Fruit fly (Drosophila melanogaster) whole organism, embryonic: ENCODE results near the gene CG31922.

ENCODE experiments used
- Antp ChIP-seq: fragments of 200-800 bp; sonication (Bioruptor generic); optimal IDR thresholded peaks from 3 replicates; lab custom pipeline; 2016; ENCODE audit warnings: missing biosample characterization, missing genetic modification characterization
- CG11085 ChIP-seq: fragments of 200-800 bp; sonication (Bioruptor generic); IDR thresholded peaks from 2 replicates; pipeline ENCODE4 v1.3.6; 2022; ENCODE audit warnings: missing biosample characterization, missing genetic modification characterization
- CG11560 ChIP-seq: fragments of 200-800 bp; sonication (Bioruptor generic); IDR thresholded peaks from 3 replicates; pipeline ENCODE4 v1.3.6; 2022; ENCODE audit warnings: missing biosample characterization, missing genetic modification characterization
- CG11695 ChIP-seq: fragments of 200-800 bp; sonication (Bioruptor generic); IDR thresholded peaks from 3 replicates; pipeline ENCODE4 v1.3.6; 2022; ENCODE audit warnings: missing biosample characterization, missing genetic modification characterization
- CG12391 ChIP-seq: fragments of 200-800 bp; sonication (Bioruptor generic); optimal IDR thresholded peaks from 3 replicates; lab custom pipeline; 2018; ENCODE audit warnings: missing biosample characterization, mild to moderate bottlenecking, missing genetic modification characterization, moderate library complexity
- CG15011 ChIP-seq: fragments of 200-800 bp; sonication (Bioruptor generic); optimal IDR thresholded peaks from 3 replicates; lab custom pipeline; 2018; ENCODE audit warnings: missing biosample characterization, mild to moderate bottlenecking, missing genetic modification characterization
- CG1647 ChIP-seq: fragments of 200-800 bp; sonication (Bioruptor generic); optimal IDR thresholded peaks from 3 replicates; lab custom pipeline; 2016; ENCODE audit warnings: missing biosample characterization, missing genetic modification characterization
- CG17912 ChIP-seq: fragments of 200-800 bp; sonication (Bioruptor generic); optimal IDR thresholded peaks from 2 replicates; lab custom pipeline; 2018; ENCODE audit warnings: missing biosample characterization, mild to moderate bottlenecking, missing genetic modification characterization
- CG33213 ChIP-seq: fragments of 200-800 bp; sonication (Bioruptor generic); optimal IDR thresholded peaks from 3 replicates; lab custom pipeline; 2016; ENCODE audit warnings: missing biosample characterization, missing genetic modification characterization
- CG33557 ChIP-seq: fragments of 200-800 bp; sonication (Bioruptor generic); optimal IDR thresholded peaks from 2 replicates; lab custom pipeline; 2019; ENCODE audit warnings: missing biosample characterization, mild to moderate bottlenecking, missing genetic modification characterization, moderate library complexity
- CG6175 ChIP-seq: fragments of 200-800 bp; sonication (Bioruptor generic); IDR thresholded peaks from 3 replicates; pipeline ENCODE4 v1.3.6; 2022; ENCODE audit warnings: missing biosample characterization, missing genetic modification characterization
- CG6272 ChIP-seq: fragments of 200-800 bp; sonication (Bioruptor generic); IDR thresholded peaks from 2 replicates; pipeline ENCODE4 v1.3.6; 2022; ENCODE audit warnings: missing biosample characterization, missing genetic modification characterization
- CG7987 ChIP-seq: fragments of 200-800 bp; sonication (Bioruptor generic); optimal IDR thresholded peaks from 2 replicates; lab custom pipeline; 2018; ENCODE audit warnings: missing biosample characterization, mild to moderate bottlenecking, missing genetic modification characterization, moderate library complexity
- CG8478 ChIP-seq: fragments of >200 bp; optimal IDR thresholded peaks from 2 replicates; lab custom pipeline; 2018
- CHES-1-like ChIP-seq: fragments of 200-800 bp; sonication (Bioruptor generic); optimal IDR thresholded peaks from 2 replicates; lab custom pipeline; 2016; ENCODE audit warnings: missing biosample characterization, missing genetic modification characterization
- Camta ChIP-seq: fragments of 200-800 bp; sonication (Bioruptor generic); optimal IDR thresholded peaks from 2 replicates; lab custom pipeline; 2016; ENCODE audit warnings: missing biosample characterization, missing genetic modification characterization
- E2f2 ChIP-seq: fragments of 200-800 bp; sonication (Bioruptor generic); IDR thresholded peaks from 2 replicates; pipeline ENCODE4 v1.3.6; 2022; ENCODE audit warnings: missing biosample characterization, missing genetic modification characterization
- Fer1 ChIP-seq: fragments of 200-800 bp; sonication (Bioruptor generic); optimal IDR thresholded peaks from 2 replicates; lab custom pipeline; 2017; ENCODE audit warnings: missing biosample characterization, mild to moderate bottlenecking, missing genetic modification characterization
- Fer2 ChIP-seq: fragments of 200-800 bp; sonication (Bioruptor generic); optimal IDR thresholded peaks from 2 replicates; lab custom pipeline; 2018; ENCODE audit warnings: missing biosample characterization, mild to moderate bottlenecking, missing genetic modification characterization, moderate library complexity
- Hsf ChIP-seq: fragments of 200-800 bp; sonication (Bioruptor generic); optimal IDR thresholded peaks from 3 replicates; lab custom pipeline; 2016; ENCODE audit warnings: missing biosample characterization, missing genetic modification characterization
- Kr ChIP-seq: fragments of 200-800 bp; sonication (Bioruptor generic); optimal IDR thresholded peaks from 2 replicates; lab custom pipeline; 2017; ENCODE audit warnings: missing biosample characterization, mild to moderate bottlenecking, missing genetic modification characterization
- Max ChIP-seq: fragments of 200-800 bp; sonication (Bioruptor generic); optimal IDR thresholded peaks from 2 replicates; lab custom pipeline; 2016; ENCODE audit warnings: missing biosample characterization, mild to moderate bottlenecking, missing genetic modification characterization
- NFAT ChIP-seq: fragments of 200-800 bp; sonication (Bioruptor generic); IDR thresholded peaks from 2 replicates; pipeline ENCODE4 v1.3.6; 2022; ENCODE audit warnings: missing biosample characterization, missing genetic modification characterization
- Oaz ChIP-seq: fragments of 200-800 bp; sonication (Bioruptor generic); IDR thresholded peaks from 2 replicates; pipeline ENCODE4 v1.3.6; 2022; ENCODE audit warnings: missing biosample characterization, missing genetic modification characterization
- Oli ChIP-seq: fragments of 200-800 bp; sonication (Bioruptor generic); optimal IDR thresholded peaks from 2 replicates; lab custom pipeline; 2018; ENCODE audit warnings: missing biosample characterization, mild to moderate bottlenecking, missing genetic modification characterization, moderate library complexity
- Poxn ChIP-seq: fragments of 200-800 bp; sonication (Bioruptor generic); IDR thresholded peaks from 2 replicates; pipeline ENCODE4 v1.3.6; 2022; ENCODE audit warnings: missing biosample characterization, missing genetic modification characterization
- TFAM ChIP-seq: fragments of 200-800 bp; sonication (Bioruptor generic); optimal IDR thresholded peaks from 2 replicates; lab custom pipeline; 2017; ENCODE audit warnings: missing biosample characterization, missing genetic modification characterization, inconsistent platforms
- YL-1 ChIP-seq: fragments of 200-800 bp; sonication (Bioruptor generic); optimal IDR thresholded peaks from 3 replicates; lab custom pipeline; 2017; ENCODE audit warnings: missing biosample characterization, mild to moderate bottlenecking, missing genetic modification characterization
- ase ChIP-seq: fragments of 200-800 bp; sonication (Bioruptor generic); IDR thresholded peaks from 3 replicates; pipeline ENCODE4 v1.3.6; 2022; ENCODE audit warnings: missing biosample characterization, missing genetic modification characterization
- bbx ChIP-seq: fragments of 200-800 bp; sonication (Bioruptor generic); IDR thresholded peaks from 2 replicates; pipeline ENCODE4 v1.3.6; 2022; ENCODE audit warnings: missing biosample characterization, missing genetic modification characterization; ENCODE audit not compliant: partially characterized antibody
- bcd ChIP-seq: fragments of 200-800 bp; sonication (Bioruptor generic); optimal IDR thresholded peaks from 2 replicates; lab custom pipeline; 2017; ENCODE audit warnings: missing biosample characterization, mild to moderate bottlenecking, missing genetic modification characterization
- chif ChIP-seq, 2 experiments: fragments of 200-800 bp; sonication (Bioruptor generic); optimal IDR thresholded peaks; 3 replicates each; lab custom pipeline; 2016; ENCODE audit warnings: missing biosample characterization in 2 of 2, missing genetic modification characterization in 2 of 2
- chn ChIP-seq: fragments of 200-800 bp; sonication (Bioruptor generic); optimal IDR thresholded peaks from 2 replicates; lab custom pipeline; 2016; ENCODE audit warnings: missing biosample characterization, missing genetic modification characterization
- ems ChIP-seq: fragments of 200-800 bp; sonication (Bioruptor generic); optimal IDR thresholded peaks from 3 replicates; lab custom pipeline; 2016; ENCODE audit warnings: missing biosample characterization, missing genetic modification characterization
- esg ChIP-seq: fragments of 200-800 bp; sonication (Bioruptor generic); conservative IDR thresholded peaks from 2 replicates; pipeline ENCODE4 v1.3.6; 2022; ENCODE audit warnings: missing biosample characterization, missing genetic modification characterization
- eve ChIP-seq, 2 experiments: fragments of >200 bp; optimal IDR thresholded peaks; 2 replicates each; lab custom pipeline; 2017; ENCODE audit warnings: missing biosample characterization in 2 of 2, missing genetic modification characterization in 2 of 2
- fd64A ChIP-seq: fragments of 200-800 bp; sonication (Bioruptor generic); optimal IDR thresholded peaks from 3 replicates; lab custom pipeline; 2018; ENCODE audit warnings: missing biosample characterization, mild to moderate bottlenecking, missing genetic modification characterization
- gem ChIP-seq: fragments of 200-800 bp; sonication (Bioruptor generic); optimal IDR thresholded peaks from 2 replicates; lab custom pipeline; 2019; ENCODE audit warnings: missing biosample characterization, mild to moderate bottlenecking, missing genetic modification characterization, moderate library complexity
- hth ChIP-seq: fragments of >200 bp; optimal IDR thresholded peaks from 2 replicates; lab custom pipeline; 2017; ENCODE audit warnings: inconsistent platforms
- inv ChIP-seq: fragments of 200-800 bp; sonication (Bioruptor generic); IDR thresholded peaks from 2 replicates; pipeline ENCODE4 v1.3.6; 2022; ENCODE audit warnings: missing biosample characterization, missing genetic modification characterization; ENCODE audit not compliant: partially characterized antibody
- kay ChIP-seq: fragments of 200-800 bp; sonication (Bioruptor generic); optimal IDR thresholded peaks from 2 replicates; lab custom pipeline; 2016; ENCODE audit warnings: missing biosample characterization, missing genetic modification characterization
- kni ChIP-seq: fragments of 200-800 bp; sonication (Bioruptor generic); optimal IDR thresholded peaks from 3 replicates; lab custom pipeline; 2017; ENCODE audit warnings: mild to moderate bottlenecking, missing biosample characterization, missing genetic modification reagents, missing genetic modification characterization
- lola ChIP-seq, 3 experiments: fragments of >200 bp in 2 of 3; fragments of 200-800 bp in 1 of 3; sonication (Bioruptor generic) in 1 of 3; optimal IDR thresholded peaks; 2 replicates each; lab custom pipeline; 2017 to 2019; ENCODE audit warnings: missing biosample characterization in 3 of 3, missing genetic modification characterization in 3 of 3, mild to moderate bottlenecking in 1 of 3, moderate library complexity in 1 of 3
- onecut ChIP-seq: fragments of 200-800 bp; sonication (Bioruptor generic); IDR thresholded peaks from 2 replicates; pipeline ENCODE4 v1.3.6; 2022; ENCODE audit warnings: missing biosample characterization, missing genetic modification characterization
- sc ChIP-seq, 3 experiments: fragments of >200 bp in 2 of 3; fragments of 200-800 bp in 1 of 3; sonication (Bioruptor generic) in 1 of 3; optimal IDR thresholded peaks; 2 replicates in 2 of 3; 3 replicates in 1 of 3; lab custom pipeline; 2017; ENCODE audit warnings: mild to moderate bottlenecking in 1 of 3, missing biosample characterization in 1 of 3, missing genetic modification characterization in 1 of 3, missing genetic modification reagents in 1 of 3
- sisA ChIP-seq: fragments of 200-800 bp; sonication (Bioruptor generic); IDR thresholded peaks from 2 replicates; pipeline ENCODE4 v1.3.6; 2022; ENCODE audit warnings: missing biosample characterization, missing genetic modification characterization
- slou ChIP-seq: fragments of 200-800 bp; sonication (Bioruptor generic); optimal IDR thresholded peaks from 3 replicates; lab custom pipeline; 2016; ENCODE audit warnings: missing biosample characterization, missing genetic modification characterization
- sr ChIP-seq: fragments of 200-800 bp; sonication (Bioruptor generic); IDR thresholded peaks from 3 replicates; pipeline ENCODE4 v1.3.6; 2022; ENCODE audit warnings: missing biosample characterization, missing genetic modification characterization
- tap ChIP-seq: fragments of 200-800 bp; optimal IDR thresholded peaks from 3 replicates; lab custom pipeline; 2019; ENCODE audit warnings: missing biosample characterization, mild to moderate bottlenecking, missing genetic modification characterization, moderate library complexity
- trem ChIP-seq: fragments of 200-800 bp; optimal IDR thresholded peaks from 3 replicates; lab custom pipeline; 2019; ENCODE audit warnings: missing biosample characterization, mild to moderate bottlenecking, missing genetic modification characterization, moderate library complexity
- wor ChIP-seq: fragments of 200-800 bp; sonication (Bioruptor generic); IDR thresholded peaks from 2 replicates; pipeline ENCODE4 v1.3.6; 2022; ENCODE audit warnings: missing biosample characterization, missing genetic modification characterization

CG31922 gene

DNA sequence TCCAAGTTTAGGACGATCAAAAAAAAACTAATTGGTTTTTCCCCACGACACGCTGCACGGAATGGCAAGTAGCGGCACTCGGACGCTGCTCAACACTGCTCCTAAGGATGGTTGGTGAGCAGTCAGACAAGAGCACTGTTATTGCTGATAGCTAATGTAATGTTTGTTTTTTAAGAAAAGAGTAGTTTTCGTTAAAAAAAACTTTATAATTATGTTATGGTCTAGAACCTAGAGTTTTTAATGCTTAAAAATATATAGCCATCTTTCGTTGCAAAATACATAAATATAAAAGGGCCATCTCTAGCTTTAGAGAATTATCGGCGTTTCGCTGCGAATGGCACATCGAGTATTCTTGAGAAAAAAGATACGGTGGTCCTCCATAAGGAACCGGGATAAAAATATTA, 2.7 kb downstream of the CG31922 start, which contains the start of the genes Charon and CG4887 (continued):
- peak; percentile 84 for TF ChIP-seq slou
- TF ChIP-seq tap (tag; lab: Kevin White, UChicago): no peak
- TF ChIP-seq onecut (GFP tag; lab: Robert Waterston, UW): peak; percentile 56
- TF ChIP-seq Oli: no peak
- no peak for TF ChIP-seq Kr (GFP tag; lab: Kevin White, UChicago)
- peak; percentile 57; the same call in 1 of the 2 replicates for TF ChIP-seq wor
- TF ChIP-seq CG33213: peak; percentile 78
- TF ChIP-seq CG15011 (GFP tag; lab: Kevin White, UChicago): no peak
- TF ChIP-seq CG11695 (GFP tag; lab: Robert Waterston, UW): peak; percentile 41; the same call in 1 of the 3 replicates
- TF ChIP-seq sisA (GFP tag; lab: Robert Waterston, UW): peak; percentile 87
- no peak for TF ChIP-seq eve (GFP tag; optimal IDR thresholded peaks at IDR 0.05; lab: Kevin White, UChicago)
- peak; percentile 28; the same call in 1 of the 2 replicates for TF ChIP-seq bbx (GFP tag; lab: Robert Waterston, UW)
- TF ChIP-seq CHES-1-like (GFP tag; lab: Kevin White, UChicago): peak; percentile 91
- peak; percentile 8 for TF ChIP-seq TFAM (GFP tag; lab: Kevin White, UChicago)
- peak; percentile 70 for TF ChIP-seq kay (GFP tag; lab: Kevin White, UChicago)
- TF ChIP-seq CG11085 (GFP tag; lab: Robert Waterston, UW): peak; percentile 74
- peak; percentile 75 to 84 for TF ChIP-seq chif (GFP tag; optimal IDR thresholded peaks at IDR 0.05; lab: Kevin White, UChicago)
- TF ChIP-seq inv: peak; percentile 76; the same call in 1 of the 2 replicates
- TF ChIP-seq Camta (GFP tag; lab: Kevin White, UChicago): peak; percentile 81
- peak; percentile 19 for TF ChIP-seq CG17912 (GFP tag; lab: Kevin White, UChicago)
- peak; percentile 85 for TF ChIP-seq chn (GFP tag; lab: Kevin White, UChicago)
- TF ChIP-seq CG8478 (lab: Kevin White, UChicago): no peak
- TF ChIP-seq esg (GFP tag; lab: Robert Waterston, UW): peak; percentile 84
- TF ChIP-seq CG6175 (GFP tag; lab: Robert Waterston, UW): peak; percentile 69; the same call in 2 of the 3 replicates
- TF ChIP-seq bcd: peak; percentile 73
- peak; percentile 82 for TF ChIP-seq CG33557 (GFP tag; lab: Kevin White, UChicago)
- TF ChIP-seq sc (optimal IDR thresholded peaks at IDR 0.05; lab: Kevin White, UChicago): no peak
- no peak for TF ChIP-seq sc (GFP tag; optimal IDR thresholded peaks at IDR 0.05; lab: Kevin White, UChicago)
- peak; percentile 79 for TF ChIP-seq Fer2 (tag; lab: Kevin White, UChicago)
- TF ChIP-seq trem (tag; lab: Kevin White, UChicago): peak; percentile 71
- TF ChIP-seq fd64A (GFP tag; lab: Kevin White, UChicago): no peak
- peak; percentile 76 for TF ChIP-seq CG1647 (GFP tag; lab: Kevin White, UChicago)
- peak; percentile 80 for TF ChIP-seq NFAT (GFP tag; lab: Robert Waterston, UW)
- no peak for TF ChIP-seq kni (GFP tag; lab: Kevin White, UChicago)
- TF ChIP-seq E2f2 (GFP tag; lab: Robert Waterston, UW): peak; percentile 65; the same call in 1 of the 2 replicates
- peak; percentile 81 for TF ChIP-seq Antp
- peak; percentile 88 for TF ChIP-seq CG12391 (tag; lab: Kevin White, UChicago)
- TF ChIP-seq Fer1: peak; percentile 86
- no peak; the same call in 1 of the 2 replicates for TF ChIP-seq Poxn (GFP tag; lab: Robert Waterston, UW)
- TF ChIP-seq Max (GFP tag; lab: Kevin White, UChicago): peak; percentile 88
- TF ChIP-seq ems (GFP tag; lab: Kevin White, UChicago): peak; percentile 88
- TF ChIP-seq Oaz: peak; percentile 57; the same call in 1 of the 2 replicates
- peak in 1 of 3 experiments; percentile 82 for TF ChIP-seq lola (GFP tag; optimal IDR thresholded peaks at IDR 0.05; lab: Kevin White, UChicago)
- TF ChIP-seq CG7987 (GFP tag; lab: Kevin White, UChicago): peak; percentile 35
- TF ChIP-seq gem (tag; lab: Kevin White, UChicago): no peak
- peak; percentile 74; the same call in 2 of the 3 replicates for TF ChIP-seq CG11560 (tag; lab: Robert Waterston, UW)
- peak; percentile 74 for TF ChIP-seq ase
- TF ChIP-seq hth (lab: Kevin White, UChicago): no peak
- TF ChIP-seq sr (GFP tag; lab: Robert Waterston, UW): no peak
- TF ChIP-seq CG6272 (GFP tag; lab: Robert Waterston, UW): peak; percentile 77
- TF ChIP-seq Hsf (GFP tag; lab: Kevin White, UChicago): peak; percentile 89
- peak; percentile 85 for TF ChIP-seq YL-1
